Worm (Caenorhabditis elegans): ENCODE measurements around the gene F13H8.3.

DNA sequence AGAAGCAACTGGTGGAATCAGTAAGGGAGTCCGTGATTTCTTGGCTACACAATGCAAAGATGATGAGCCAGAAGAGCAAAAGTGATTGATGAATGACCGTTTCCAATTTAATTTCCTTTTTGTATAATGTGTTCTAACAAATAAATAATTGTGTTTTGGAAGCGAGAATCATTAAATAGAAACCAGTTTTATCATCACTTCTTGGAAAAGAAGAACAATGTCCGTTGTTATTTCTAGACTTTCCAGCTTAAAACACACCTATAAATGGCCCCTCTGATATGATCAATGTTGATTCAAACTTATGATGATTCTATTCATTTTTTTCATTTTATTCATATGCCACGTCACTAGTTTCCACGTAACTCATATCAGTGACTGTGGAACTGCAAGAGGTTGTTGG is 42.3 kb downstream of the F13H8.3 start, which contains the start of gene C29F5.8:
- TF ChIP-seq snpc-4 (tag; optimal IDR thresholded peaks at IDR 0.05): no peak
- TF ChIP-seq sptf-1 (tag; optimal IDR thresholded peaks at IDR 0.05): no peak
- TF ChIP-seq nhr-28 (tag; optimal IDR thresholded peaks at IDR 0.05): no peak
- TF ChIP-seq pha-4 (tag; optimal IDR thresholded peaks at IDR 0.05): no peak
- no peak for TF ChIP-seq mep-1 (tag; optimal IDR thresholded peaks at IDR 0.05)
- TF ChIP-seq ces-1 (GFP tag; optimal IDR thresholded peaks at IDR 0.05): no peak
- no peak for TF ChIP-seq nhr-237 (tag; optimal IDR thresholded peaks at IDR 0.05)
- TF ChIP-seq unc-62 (GFP tag; optimal IDR thresholded peaks at IDR 0.05): no peak
- no peak for TF ChIP-seq ceh-39 (tag; optimal IDR thresholded peaks at IDR 0.05)
- no peak for TF ChIP-seq ceh-43 (GFP tag; optimal IDR thresholded peaks at IDR 0.05)
- TF ChIP-seq nhr-76 (tag; optimal IDR thresholded peaks at IDR 0.05): no peak
- TF ChIP-seq unc-39 (tag; optimal IDR thresholded peaks at IDR 0.05): no peak
- no peak for TF ChIP-seq mab-5 (tag; optimal IDR thresholded peaks at IDR 0.05)
- no peak for TF ChIP-seq lin-13 (tag; optimal IDR thresholded peaks at IDR 0.05)

Measured in whole organism, mixed stage, embryonic.